Worm (Caenorhabditis elegans) whole organism, L1 larva: ENCODE results near the gene apn-1.
A peak's percentile ranks its signal among the peaks of the same experiment; 100 is the strongest.

ENCODE experiments used
- ceh-8 ChIP-seq: fragments of 200-800 bp; sonication (Bioruptor generic); optimal IDR thresholded peaks from 2 replicates; lab custom pipeline; 2018; ENCODE audit warnings: mild to moderate bottlenecking, missing genetic modification characterization, moderate library complexity, missing compliant biosample characterization
- lin-15B ChIP-seq: fragments of 150-350 bp; sonication (generic microtip); optimal IDR thresholded peaks from 3 replicates; lab custom pipeline; 2014; ENCODE audit warnings: missing biosample characterization, missing genetic modification characterization
- lin-35 ChIP-seq, 2 experiments: fragments of 150-350 bp; optimal IDR thresholded peaks; 2 replicates each; lab custom pipeline; 2014; ENCODE audit warnings: missing biosample characterization in 2 of 2, missing genetic modification characterization in 2 of 2, missing genetic modification reagents in 2 of 2
- mep-1 ChIP-seq: fragments of 150-350 bp; optimal IDR thresholded peaks from 2 replicates; lab custom pipeline; 2014; ENCODE audit warnings: missing biosample characterization, missing genetic modification characterization
- unc-30 ChIP-seq: sonication (generic microtip); optimal IDR thresholded peaks from 2 replicates; lab custom pipeline; 2017; ENCODE audit warnings: missing biosample characterization, missing genetic modification characterization

ce11 chrII:8034008-8034407 lies 13.4 kb upstream of the apn-1 start:
- peak; percentile 6 for TF ChIP-seq mep-1 (tag; lab: Kevin White, UChicago)
- peak in 1 of 2 experiments; percentile 21 for TF ChIP-seq lin-35 (GFP tag; optimal IDR thresholded peaks at IDR 0.05; lab: Kevin White, UChicago)
- TF ChIP-seq unc-30 (tag; lab: Kevin White, UChicago): no peak
- TF ChIP-seq lin-15B: no peak
- no peak for TF ChIP-seq ceh-8
